Worm (Caenorhabditis elegans): Measurements from ENCODE around the gene C06C6.8.
"Not testable (repeated sequence)": the region's sequence is repeated elsewhere in the genome, so short reads cannot be mapped to it uniquely, and the experiment has no call there.

DNA sequence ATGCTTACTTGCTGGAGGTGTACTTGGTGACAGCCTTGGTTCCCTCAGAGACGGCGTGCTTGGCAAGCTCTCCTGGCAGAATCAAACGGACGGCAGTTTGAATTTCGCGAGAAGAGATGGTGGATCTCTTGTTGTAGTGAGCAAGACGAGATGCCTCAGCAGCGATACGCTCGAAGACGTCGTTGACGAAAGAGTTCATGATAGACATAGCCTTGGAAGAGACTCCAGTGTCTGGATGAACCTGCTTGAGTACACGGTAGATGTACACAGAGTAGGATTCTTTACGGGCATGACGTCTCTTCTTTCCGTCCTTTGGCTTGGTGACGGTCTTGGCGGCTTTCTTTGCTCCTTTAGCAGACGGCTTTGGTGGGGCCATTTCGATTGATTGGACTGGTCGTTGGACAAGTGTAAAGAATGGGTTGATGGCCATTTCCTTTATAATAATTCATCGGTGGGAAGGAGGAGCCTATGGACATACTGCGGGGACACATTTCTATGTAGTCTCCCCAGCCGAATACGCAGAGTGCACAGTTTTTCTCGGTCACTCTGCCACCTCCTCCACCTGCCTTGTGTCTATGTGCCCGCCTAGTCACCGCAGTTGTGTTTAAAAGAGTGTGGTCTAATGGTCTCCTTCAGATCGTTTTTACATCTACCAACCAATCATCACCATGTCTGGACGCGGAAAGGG lies 43.3 kb downstream of the C06C6.8 start, which contains the start of the genes his-4 and his-3:
- 0 out of 2 replicates have a peak, but pooled peaks have one; percentile 15 for TF ChIP-seq hsf-1 (GFP tag; IDR thresholded peaks at IDR 0.05)
- not testable (repeated sequence) for TF ChIP-seq unc-62 (GFP tag; optimal IDR thresholded peaks at IDR 0.05); nhr-90 (tag; optimal IDR thresholded peaks at IDR 0.05); lin-26 (GFP tag; IDR thresholded peaks at IDR 0.05); ama-1 (optimal IDR thresholded peaks at IDR 0.05); ama-1 (GFP tag; optimal IDR thresholded peaks at IDR 0.05); nfya-1 (tag; optimal IDR thresholded peaks at IDR 0.05; ENCODE audit: borderline replicate concordance, insufficient read depth)
- 0 out of 2 replicates have a peak, but pooled peaks have one; percentile 13 for TF ChIP-seq mcd-1 (GFP tag; IDR thresholded peaks at IDR 0.05)
- peak; percentile 31 for TF ChIP-seq pbrm-1 (GFP tag; IDR thresholded peaks at IDR 0.05)

Measured in whole organism, young adult.